Worm (Caenorhabditis elegans): ENCODE results near the gene rop-1.

ce11 chrV:10273837-10274236, 19.0 kb upstream of the rop-1 start:
- peak; percentile 25 for TF ChIP-seq Y55F3AM.14 (GFP tag; optimal IDR thresholded peaks at IDR 0.05)
- TF ChIP-seq snpc-4 (tag; optimal IDR thresholded peaks at IDR 0.05): peak; percentile 15
- peak; percentile 25 for TF ChIP-seq alr-1 (tag; optimal IDR thresholded peaks at IDR 0.05)
